Fruit fly (Drosophila melanogaster): ENCODE data around the gene CG32176.

The CG32176 gene

dm6 chr3L:17421319-17421718, 12.3 kb upstream of the CG32176 start, which contains the start of gene blot:
TSS of gene blot (minus strand) at chr3L:17421514.
- TF ChIP-seq Dfd (GFP tag; optimal IDR thresholded peaks at IDR 0.05) = no peak
- no peak for TF ChIP-seq dmrt93B (GFP tag; optimal IDR thresholded peaks at IDR 0.05)
- no peak for TF ChIP-seq Myc (optimal IDR thresholded peaks at IDR 0.05)
- no peak for TF ChIP-seq OdsH (GFP tag; optimal IDR thresholded peaks at IDR 0.05)
- no peak for TF ChIP-seq Mio (GFP tag; optimal IDR thresholded peaks at IDR 0.05)
- TF ChIP-seq Dif (GFP tag; optimal IDR thresholded peaks at IDR 0.05; ENCODE audit: partially characterized antibody) = peak; percentile 96
- TF ChIP-seq CrebA (GFP tag; optimal IDR thresholded peaks at IDR 0.05; ENCODE audit: borderline replicate concordance) = no peak
- no peak for TF ChIP-seq CG32264 (GFP tag; optimal IDR thresholded peaks at IDR 0.05)
- TF ChIP-seq Hr83 (GFP tag; optimal IDR thresholded peaks at IDR 0.05; ENCODE audit: poor library complexity, severe bottlenecking) = peak; percentile 57
- TF ChIP-seq Vsx2 (GFP tag; optimal IDR thresholded peaks at IDR 0.05; ENCODE audit: partially characterized antibody) = peak; percentile 70
- peak; percentile 12 for TF ChIP-seq Sp1 (GFP tag; optimal IDR thresholded peaks at IDR 0.05)
- TF ChIP-seq jim (GFP tag; optimal IDR thresholded peaks at IDR 0.05) = no peak
- no peak for TF ChIP-seq pan (optimal IDR thresholded peaks at IDR 0.05)
- TF ChIP-seq Rel (GFP tag; optimal IDR thresholded peaks at IDR 0.05) = peak; percentile 6
- TF ChIP-seq Rel (tag; optimal IDR thresholded peaks at IDR 0.05) = no peak
- no peak for TF ChIP-seq psq (GFP tag; optimal IDR thresholded peaks at IDR 0.05)
- TF ChIP-seq dl (GFP tag; optimal IDR thresholded peaks at IDR 0.05; ENCODE audit: insufficient read depth in 1 of 2, partially characterized antibody in 2 of 2) = peak; percentile 93 to 94
- peak; percentile 15 for TF ChIP-seq rgr (GFP tag; optimal IDR thresholded peaks at IDR 0.05)
- TF ChIP-seq sage (GFP tag; optimal IDR thresholded peaks at IDR 0.05) = no peak
- no peak for TF ChIP-seq woc (GFP tag; optimal IDR thresholded peaks at IDR 0.05)
- no peak for TF ChIP-seq N (GFP tag; optimal IDR thresholded peaks at IDR 0.05)

- TF ChIP-seq lola (GFP tag; optimal IDR thresholded peaks at IDR 0.05) = no peak
- TF ChIP-seq brk (GFP tag; optimal IDR thresholded peaks at IDR 0.05) = peak; percentile 68
- TF ChIP-seq Hr78 (GFP tag; optimal IDR thresholded peaks at IDR 0.05) = no peak
- TF ChIP-seq Vsx2 (GFP tag; optimal IDR thresholded peaks at IDR 0.05; ENCODE audit: partially characterized antibody) = no peak
- TF ChIP-seq br (GFP tag; optimal IDR thresholded peaks at IDR 0.05) = peak; percentile 69
- TF ChIP-seq h (GFP tag; optimal IDR thresholded peaks at IDR 0.05) = peak; percentile 86
- TF ChIP-seq Sp1 (GFP tag; optimal IDR thresholded peaks at IDR 0.05) = peak; percentile 67
- peak; percentile 33 for TF ChIP-seq dmrt93B (GFP tag; optimal IDR thresholded peaks at IDR 0.05)
- TF ChIP-seq CrebA (GFP tag; optimal IDR thresholded peaks at IDR 0.05; ENCODE audit: borderline replicate concordance) = no peak
- peak in 1 of 2 experiments; percentile 83 for TF ChIP-seq foxo (GFP tag; optimal IDR thresholded peaks at IDR 0.05)
- no peak for TF ChIP-seq Dif (GFP tag; optimal IDR thresholded peaks at IDR 0.05; ENCODE audit: partially characterized antibody)
- TF ChIP-seq jim (GFP tag; optimal IDR thresholded peaks at IDR 0.05) = no peak
- peak; percentile 65 for TF ChIP-seq ey (GFP tag; optimal IDR thresholded peaks at IDR 0.05)
- TF ChIP-seq tai (GFP tag; optimal IDR thresholded peaks at IDR 0.05) = no peak
- no peak for TF ChIP-seq Rel (GFP tag; optimal IDR thresholded peaks at IDR 0.05)
- TF ChIP-seq Rel (tag; optimal IDR thresholded peaks at IDR 0.05) = peak; percentile 37
- TF ChIP-seq rgr (GFP tag; optimal IDR thresholded peaks at IDR 0.05) = peak; percentile 77
- TF ChIP-seq woc (GFP tag; optimal IDR thresholded peaks at IDR 0.05) = peak; percentile 85
- TF ChIP-seq usp (GFP tag; optimal IDR thresholded peaks at IDR 0.05) = no peak
- TF ChIP-seq Abd-B (GFP tag; optimal IDR thresholded peaks at IDR 0.05) = no peak
- TF ChIP-seq Myc (optimal IDR thresholded peaks at IDR 0.05) = no peak
- peak; percentile 79 for TF ChIP-seq Jra (GFP tag; optimal IDR thresholded peaks at IDR 0.05)
- peak; percentile 70 for TF ChIP-seq CG9705 (GFP tag; optimal IDR thresholded peaks at IDR 0.05)
- peak; percentile 71 for TF ChIP-seq fru (GFP tag; optimal IDR thresholded peaks at IDR 0.05)
- no peak for TF ChIP-seq GATAd (GFP tag; optimal IDR thresholded peaks at IDR 0.05)
- peak; percentile 19 for TF ChIP-seq CG32264 (GFP tag; optimal IDR thresholded peaks at IDR 0.05)
- peak; percentile 78 for TF ChIP-seq Hnf4 (GFP tag; optimal IDR thresholded peaks at IDR 0.05)
- TF ChIP-seq pan (optimal IDR thresholded peaks at IDR 0.05) = no peak
- TF ChIP-seq dl (GFP tag; optimal IDR thresholded peaks at IDR 0.05; ENCODE audit: insufficient read depth in 1 of 2, partially characterized antibody in 2 of 2) = no peak
- TF ChIP-seq Hr83 (GFP tag; optimal IDR thresholded peaks at IDR 0.05; ENCODE audit: poor library complexity, severe bottlenecking) = peak; percentile 58
- TF ChIP-seq OdsH (GFP tag; optimal IDR thresholded peaks at IDR 0.05) = peak; percentile 40
- peak; percentile 63 for TF ChIP-seq sage (GFP tag; optimal IDR thresholded peaks at IDR 0.05)
- peak; percentile 80 for TF ChIP-seq HLH106 (tag; optimal IDR thresholded peaks at IDR 0.05)
- no peak for TF ChIP-seq Mio (GFP tag; optimal IDR thresholded peaks at IDR 0.05)
- TF ChIP-seq N (GFP tag; optimal IDR thresholded peaks at IDR 0.05) = no peak
- peak; percentile 69 for TF ChIP-seq sv (GFP tag; optimal IDR thresholded peaks at IDR 0.05)
- no peak for TF ChIP-seq Dfd (GFP tag; optimal IDR thresholded peaks at IDR 0.05)
- TF ChIP-seq dsf (GFP tag; optimal IDR thresholded peaks at IDR 0.05; ENCODE audit: borderline replicate concordance) = peak; percentile 67
- TF ChIP-seq psq (GFP tag; optimal IDR thresholded peaks at IDR 0.05) = peak; percentile 47
These were observed 8.4 kb upstream of the CG32176 start, which contains the start of the genes Sec3 and COX7B for dm6 chr3L:17425132-17425713. TSS of gene Sec3 (minus strand) at chr3L:17425217. TSS of gene COX7B (plus strand) at chr3L:17425477.

Data from whole organism, wandering third instar larva.